Fruit fly (Drosophila melanogaster) whole organism, embryonic: ENCODE results near the gene CG8176.

Experiments used
- Abd-B ChIP-seq: fragments of 200-800 bp; sonication (Bioruptor generic); optimal IDR thresholded peaks from 2 replicates; lab custom pipeline; 2018; ENCODE audit warnings: missing biosample characterization, mild to moderate bottlenecking, missing genetic modification characterization, moderate library complexity
- Adf1 ChIP-seq: fragments of 200-800 bp; sonication (Bioruptor generic); IDR thresholded peaks from 2 replicates; pipeline ENCODE4 v1.3.6; 2022; ENCODE audit warnings: missing biosample characterization, missing genetic modification characterization
- Atf-2 ChIP-seq: fragments of 200-800 bp; sonication (Bioruptor generic); optimal IDR thresholded peaks from 2 replicates; lab custom pipeline; 2016; ENCODE audit warnings: missing biosample characterization, missing genetic modification characterization
- CG10274 ChIP-seq: fragments of 200-800 bp; sonication (Bioruptor generic); optimal IDR thresholded peaks from 3 replicates; lab custom pipeline; 2017; ENCODE audit warnings: missing biosample characterization, mild to moderate bottlenecking, missing genetic modification characterization
- CG10654 ChIP-seq: fragments of 200-800 bp; sonication (Bioruptor generic); optimal IDR thresholded peaks from 2 replicates; lab custom pipeline; 2016; ENCODE audit warnings: missing biosample characterization, missing genetic modification characterization
- CG12299 ChIP-seq: fragments of 200-800 bp; sonication (Bioruptor generic); optimal IDR thresholded peaks from 2 replicates; lab custom pipeline; 2018; ENCODE audit warnings: missing biosample characterization, mild to moderate bottlenecking, missing genetic modification characterization
- CG14860 ChIP-seq: fragments of 200-800 bp; sonication (Bioruptor generic); IDR thresholded peaks from 3 replicates; pipeline ENCODE4 v1.3.6; 2022; ENCODE audit warnings: missing biosample characterization, missing genetic modification characterization; ENCODE audit not compliant: partially characterized antibody
- CG17361 ChIP-seq: fragments of 200-800 bp; sonication (Bioruptor generic); IDR thresholded peaks from 3 replicates; pipeline ENCODE4 v1.3.6; 2022; ENCODE audit warnings: missing biosample characterization, missing genetic modification characterization
- CG17568 ChIP-seq: fragments of 200-800 bp; sonication (Bioruptor generic); optimal IDR thresholded peaks from 2 replicates; lab custom pipeline; 2018; ENCODE audit warnings: missing biosample characterization, mild to moderate bottlenecking, missing genetic modification characterization, moderate library complexity
- CG2116 ChIP-seq: fragments of 200-800 bp; sonication (Bioruptor generic); optimal IDR thresholded peaks from 3 replicates; lab custom pipeline; 2018; ENCODE audit warnings: missing biosample characterization, mild to moderate bottlenecking, missing genetic modification characterization
- CG34224 ChIP-seq: fragments of 200-800 bp; sonication (Bioruptor generic); IDR thresholded peaks from 3 replicates; pipeline ENCODE4 v1.3.6; 2022; ENCODE audit warnings: missing biosample characterization, missing genetic modification characterization; ENCODE audit not compliant: partially characterized antibody
- CG6689 ChIP-seq: fragments of 200-800 bp; sonication (Bioruptor generic); IDR thresholded peaks from 2 replicates; pipeline ENCODE4 v1.3.6; 2022; ENCODE audit warnings: missing biosample characterization, missing genetic modification characterization
- CG6813 ChIP-seq: fragments of 200-800 bp; sonication (Bioruptor generic); optimal IDR thresholded peaks from 2 replicates; lab custom pipeline; 2017; ENCODE audit warnings: missing biosample characterization, missing genetic modification characterization, mild to moderate bottlenecking, moderate library complexity, missing genetic modification reagents
- CG7372 ChIP-seq: fragments of 200-800 bp; sonication (Bioruptor generic); IDR thresholded peaks from 2 replicates; pipeline ENCODE4 v1.3.6; 2022; ENCODE audit warnings: missing biosample characterization, missing genetic modification characterization
- CG8089 ChIP-seq: fragments of 200-800 bp; sonication (Bioruptor generic); optimal IDR thresholded peaks from 3 replicates; lab custom pipeline; 2016; ENCODE audit warnings: missing biosample characterization, missing genetic modification characterization
- CG8281 ChIP-seq: fragments of 200-800 bp; sonication (Bioruptor generic); optimal IDR thresholded peaks from 2 replicates; lab custom pipeline; 2018; ENCODE audit warnings: missing biosample characterization, mild to moderate bottlenecking, missing genetic modification characterization, moderate library complexity
- CG9609 ChIP-seq: fragments of 200-800 bp; sonication (Bioruptor generic); optimal IDR thresholded peaks from 3 replicates; lab custom pipeline; 2016; ENCODE audit warnings: missing biosample characterization, missing genetic modification characterization
- Dfd ChIP-seq, 2 experiments: fragments of >200 bp; optimal IDR thresholded peaks; 2 replicates each; lab custom pipeline; 2017; ENCODE audit warnings: missing biosample characterization in 2 of 2, missing genetic modification characterization in 2 of 2
- Drgx ChIP-seq: fragments of 200-800 bp; sonication (Bioruptor generic); IDR thresholded peaks from 2 replicates; pipeline ENCODE4 v1.3.6; 2022; ENCODE audit warnings: missing biosample characterization, missing genetic modification characterization
- Gug ChIP-seq: fragments of 200-800 bp; sonication (Bioruptor generic); IDR thresholded peaks from 4 replicates; pipeline ENCODE4 v1.3.6; 2022; ENCODE audit warnings: missing biosample characterization, missing genetic modification characterization
- Hr78 ChIP-seq, 2 experiments: fragments of 200-800 bp in 1 of 2; fragments of >200 bp in 1 of 2; sonication (Bioruptor generic) in 1 of 2; optimal IDR thresholded peaks; 2 replicates each; lab custom pipeline; 2017 to 2019; ENCODE audit warnings: missing biosample characterization in 2 of 2, missing genetic modification characterization in 2 of 2, mild to moderate bottlenecking in 1 of 2, moderate library complexity in 1 of 2
- Max ChIP-seq: fragments of 200-800 bp; sonication (Bioruptor generic); optimal IDR thresholded peaks from 2 replicates; lab custom pipeline; 2016; ENCODE audit warnings: missing biosample characterization, mild to moderate bottlenecking, missing genetic modification characterization
- Oaz ChIP-seq: fragments of 200-800 bp; sonication (Bioruptor generic); IDR thresholded peaks from 2 replicates; pipeline ENCODE4 v1.3.6; 2022; ENCODE audit warnings: missing biosample characterization, missing genetic modification characterization
- Rx ChIP-seq: fragments of 200-800 bp; sonication (Bioruptor generic); IDR thresholded peaks from 2 replicates; pipeline ENCODE4 v1.3.6; 2022; ENCODE audit warnings: missing biosample characterization, missing genetic modification characterization
- Sox100B ChIP-seq: fragments of 200-800 bp; sonication (Bioruptor generic); optimal IDR thresholded peaks from 3 replicates; lab custom pipeline; 2018; ENCODE audit warnings: missing biosample characterization, mild to moderate bottlenecking, missing genetic modification characterization
- Spps ChIP-seq: fragments of 200-800 bp; sonication (Bioruptor generic); optimal IDR thresholded peaks from 2 replicates; lab custom pipeline; 2018; ENCODE audit warnings: missing biosample characterization, mild to moderate bottlenecking, missing genetic modification characterization
- Xrp1 ChIP-seq: fragments of 200-800 bp; sonication (Bioruptor generic); IDR thresholded peaks from 2 replicates; pipeline ENCODE4 v1.3.6; 2022; ENCODE audit warnings: missing biosample characterization, missing genetic modification characterization
- aop ChIP-seq: fragments of 200-800 bp; sonication (Bioruptor generic); IDR thresholded peaks from 2 replicates; pipeline ENCODE4 v1.3.6; 2022; ENCODE audit warnings: missing biosample characterization, missing genetic modification characterization
- az2 ChIP-seq: fragments of 200-800 bp; sonication (Bioruptor generic); optimal IDR thresholded peaks from 3 replicates; lab custom pipeline; 2016; ENCODE audit warnings: missing biosample characterization, missing genetic modification characterization
- bowl ChIP-seq: fragments of 200-800 bp; sonication (Bioruptor generic); IDR thresholded peaks from 2 replicates; pipeline ENCODE4 v1.3.6; 2022; ENCODE audit warnings: missing biosample characterization, missing genetic modification characterization
- cato ChIP-seq: fragments of 200-800 bp; sonication (Bioruptor generic); optimal IDR thresholded peaks from 2 replicates; lab custom pipeline; 2016; ENCODE audit warnings: missing biosample characterization, missing genetic modification characterization, borderline replicate concordance
- caup ChIP-seq: fragments of 200-800 bp; sonication (Bioruptor generic); optimal IDR thresholded peaks from 3 replicates; lab custom pipeline; 2017; ENCODE audit warnings: missing biosample characterization, mild to moderate bottlenecking, missing genetic modification characterization, moderate library complexity; ENCODE audit not compliant: severe bottlenecking
- emc ChIP-seq: fragments of 200-800 bp; sonication (Bioruptor generic); optimal IDR thresholded peaks from 2 replicates; lab custom pipeline; 2016; ENCODE audit warnings: missing biosample characterization, missing genetic modification characterization
- exex ChIP-seq: fragments of 200-800 bp; sonication (Bioruptor generic); optimal IDR thresholded peaks from 4 replicates; lab custom pipeline; 2018; ENCODE audit warnings: missing biosample characterization, mild to moderate bottlenecking, missing genetic modification characterization, moderate library complexity
- gt ChIP-seq: fragments of 200-800 bp; sonication (Bioruptor generic); IDR thresholded peaks from 2 replicates; pipeline ENCODE4 v1.3.6; 2022; ENCODE audit warnings: missing biosample characterization, missing genetic modification characterization
- jumu ChIP-seq: fragments of 200-800 bp; sonication (Bioruptor generic); optimal IDR thresholded peaks from 3 replicates; lab custom pipeline; 2016; ENCODE audit warnings: missing biosample characterization, missing genetic modification characterization
- ken ChIP-seq: fragments of 200-800 bp; sonication (Bioruptor generic); IDR thresholded peaks from 3 replicates; pipeline ENCODE4 v1.3.6; 2022; ENCODE audit warnings: missing biosample characterization, missing genetic modification characterization
- knrl ChIP-seq: fragments of 200-800 bp; sonication (Bioruptor generic); IDR thresholded peaks from 3 replicates; pipeline ENCODE4 v1.3.6; 2022; ENCODE audit warnings: missing biosample characterization, missing genetic modification characterization; ENCODE audit not compliant: partially characterized antibody
- mld ChIP-seq: fragments of 200-800 bp; sonication (Bioruptor generic); IDR thresholded peaks from 3 replicates; pipeline ENCODE4 v1.3.6; 2022; ENCODE audit warnings: missing biosample characterization, missing genetic modification characterization; ENCODE audit not compliant: partially characterized antibody
- odd ChIP-seq: fragments of 200-800 bp; sonication (Bioruptor generic); optimal IDR thresholded peaks from 2 replicates; lab custom pipeline; 2017; ENCODE audit warnings: missing biosample characterization, mild to moderate bottlenecking, missing genetic modification characterization
- pita ChIP-seq: fragments of 200-800 bp; sonication (Bioruptor generic); optimal IDR thresholded peaks from 2 replicates; lab custom pipeline; 2017; ENCODE audit warnings: missing biosample characterization, mild to moderate bottlenecking, missing genetic modification characterization
- scrt ChIP-seq: fragments of 200-800 bp; sonication (Bioruptor generic); optimal IDR thresholded peaks from 2 replicates; lab custom pipeline; 2018; ENCODE audit warnings: missing biosample characterization, mild to moderate bottlenecking, missing genetic modification characterization, moderate library complexity
- seq ChIP-seq: fragments of 200-800 bp; sonication (Bioruptor generic); IDR thresholded peaks from 2 replicates; pipeline ENCODE4 v1.3.6; 2022; ENCODE audit warnings: missing biosample characterization, missing genetic modification characterization
- slou ChIP-seq: fragments of 200-800 bp; sonication (Bioruptor generic); optimal IDR thresholded peaks from 3 replicates; lab custom pipeline; 2016; ENCODE audit warnings: missing biosample characterization, missing genetic modification characterization
- tio ChIP-seq: fragments of 200-800 bp; sonication (Bioruptor generic); optimal IDR thresholded peaks from 2 replicates; lab custom pipeline; 2017; ENCODE audit warnings: missing biosample characterization, missing genetic modification characterization, inconsistent platforms
- zen ChIP-seq: fragments of 200-800 bp; sonication (Bioruptor generic); optimal IDR thresholded peaks from 3 replicates; lab custom pipeline; 2018; ENCODE audit warnings: missing biosample characterization, mild to moderate bottlenecking, missing genetic modification characterization, moderate library complexity
- zen2 ChIP-seq: fragments of 200-800 bp; sonication (Bioruptor generic); IDR thresholded peaks from 3 replicates; pipeline ENCODE4 v1.3.6; 2022; ENCODE audit warnings: missing biosample characterization, missing genetic modification characterization; ENCODE audit not compliant: partially characterized antibody

CG8176 gene

dm6 chr3R:9533181-9534124, 17.6 kb downstream of the CG8176 start (continued):
- peak; percentile 94 for TF ChIP-seq Max (GFP tag; lab: Kevin White, UChicago)
- TF ChIP-seq CG8089, result peak; percentile 82
- TF ChIP-seq CG8281, result peak; percentile 83
- no peak; the same call in 2 of the 3 replicates for TF ChIP-seq zen2 (GFP tag; lab: Robert Waterston, UW)
- peak; percentile 90 for TF ChIP-seq Atf-2
- TF ChIP-seq tio, result peak; percentile 97
- peak; percentile 28; the same call in 1 of the 2 replicates for TF ChIP-seq Adf1 (GFP tag; lab: Robert Waterston, UW)
- TF ChIP-seq Drgx (GFP tag; lab: Robert Waterston, UW), result peak; percentile 91
- TF ChIP-seq CG7372 (GFP tag; lab: Robert Waterston, UW), result peak; percentile 92
- TF ChIP-seq Xrp1 (GFP tag; lab: Robert Waterston, UW), result peak; percentile 85
- TF ChIP-seq slou (GFP tag; lab: Kevin White, UChicago), result peak; percentile 84
- TF ChIP-seq az2 (GFP tag; lab: Kevin White, UChicago), result peak; percentile 95
- peak in 1 of 2 experiments; percentile 94 for TF ChIP-seq Hr78 (GFP tag; optimal IDR thresholded peaks at IDR 0.05; lab: Kevin White, UChicago)
- peak; percentile 72 for TF ChIP-seq zen
- peak; percentile 48; the same call in 1 of the 2 replicates for TF ChIP-seq gt (GFP tag; lab: Robert Waterston, UW)
- TF ChIP-seq Abd-B (GFP tag; lab: Kevin White, UChicago), result peak; percentile 94
- peak; percentile 44 for TF ChIP-seq exex (tag; lab: Kevin White, UChicago)
- TF ChIP-seq CG2116 (GFP tag; lab: Kevin White, UChicago), result peak; percentile 79
- peak; percentile 94 for TF ChIP-seq jumu (GFP tag; lab: Kevin White, UChicago)
- no peak; the same call in 2 of the 3 replicates for TF ChIP-seq CG34224 (GFP tag; lab: Robert Waterston, UW)
- peak; percentile 87 for TF ChIP-seq emc (GFP tag; lab: Kevin White, UChicago)
- TF ChIP-seq pita (GFP tag; lab: Kevin White, UChicago), result no peak
- peak; percentile 99 for TF ChIP-seq Sox100B
- peak; percentile 88 for TF ChIP-seq Gug (GFP tag; lab: Robert Waterston, UW)
- peak; percentile 75 for TF ChIP-seq Oaz (GFP tag; lab: Robert Waterston, UW)
- peak; percentile 46; the same call in 2 of the 3 replicates for TF ChIP-seq CG14860 (GFP tag; lab: Robert Waterston, UW)
- peak; percentile 93 for TF ChIP-seq CG12299 (tag; lab: Kevin White, UChicago)
- peak; percentile 94 for TF ChIP-seq CG6689 (GFP tag; lab: Robert Waterston, UW)
- TF ChIP-seq CG9609 (GFP tag; lab: Kevin White, UChicago), result peak; percentile 89
- peak; percentile 55; the same call in 2 of the 3 replicates for TF ChIP-seq knrl
- peak in 1 of 2 experiments; percentile 83 for TF ChIP-seq Dfd (GFP tag; optimal IDR thresholded peaks at IDR 0.05; lab: Kevin White, UChicago)
- TF ChIP-seq scrt (GFP tag; lab: Kevin White, UChicago), result peak; percentile 92
- TF ChIP-seq cato (GFP tag; lab: Kevin White, UChicago), result peak; percentile 87
- TF ChIP-seq CG17361 (GFP tag; lab: Robert Waterston, UW), result peak; percentile 99
- no peak for TF ChIP-seq mld
- peak; percentile 96 for TF ChIP-seq CG6813 (GFP tag; lab: Kevin White, UChicago)
- TF ChIP-seq seq (GFP tag; lab: Robert Waterston, UW), result peak; percentile 91
- peak; percentile 84 for TF ChIP-seq Spps
- TF ChIP-seq CG17568 (GFP tag; lab: Kevin White, UChicago), result peak; percentile 87
- peak; percentile 78 for TF ChIP-seq ken
- peak; percentile 95 for TF ChIP-seq CG10654 (GFP tag; lab: Kevin White, UChicago)
- peak; percentile 94 for TF ChIP-seq CG10274
- peak; percentile 40; the same call in 1 of the 2 replicates for TF ChIP-seq bowl
- peak; percentile 98 for TF ChIP-seq odd (GFP tag; lab: Kevin White, UChicago)
- peak; percentile 53; the same call in 1 of the 2 replicates for TF ChIP-seq Rx (GFP tag; lab: Robert Waterston, UW)
- 0 out of 2 replicates have a peak, but pooled peaks have one; percentile 35 for TF ChIP-seq aop (GFP tag; lab: Robert Waterston, UW)
- peak; percentile 95 for TF ChIP-seq caup (GFP tag; lab: Kevin White, UChicago)
